Fruit fly (Drosophila melanogaster) whole organism, adult: Measurements from ENCODE around the gene MED14.

Experiments used
- CG14711 ChIP-seq: fragments of 200-800 bp; sonication (Bioruptor generic); optimal IDR thresholded peaks from 2 replicates; lab custom pipeline; 2018; ENCODE audit warnings: missing biosample characterization, mild to moderate bottlenecking, missing genetic modification characterization, moderate library complexity
- cnc ChIP-seq, 2 experiments: fragments of >200 bp; optimal IDR thresholded peaks; 2 replicates each; lab custom pipeline; 2017
- kay ChIP-seq: fragments of 200-800 bp; sonication (Bioruptor generic); peaks from one replicate; lab custom pipeline; 2016; ENCODE audit warnings: missing biosample characterization, missing genetic modification characterization, borderline replicate concordance
- pad ChIP-seq: fragments of 200-800 bp; sonication (Bioruptor generic); optimal IDR thresholded peaks from 3 replicates; lab custom pipeline; 2017; ENCODE audit warnings: missing biosample characterization, missing genetic modification characterization, mild to moderate bottlenecking, moderate library complexity, missing genetic modification reagents

dm6 chr3L:565561-565960, 27.5 kb upstream of the MED14 start:
- no peak for TF ChIP-seq kay (GFP tag; lab: Kevin White, UChicago)
- TF ChIP-seq CG14711, result no peak
- TF ChIP-seq cnc (optimal IDR thresholded peaks at IDR 0.05; lab: Kevin White, UChicago), result no peak
- no peak for TF ChIP-seq pad (GFP tag; lab: Kevin White, UChicago)
